Fruit fly (Drosophila melanogaster): ENCODE results near the gene CG34293.

The CG34293 gene

dm6 chr3R:27130551-27131161, 34.7 kb downstream of the CG34293 start:
- TF ChIP-seq CG8478 (optimal IDR thresholded peaks at IDR 0.05) (no peak), CTCF (optimal IDR thresholded peaks at IDR 0.05) (no peak)

DNA sequence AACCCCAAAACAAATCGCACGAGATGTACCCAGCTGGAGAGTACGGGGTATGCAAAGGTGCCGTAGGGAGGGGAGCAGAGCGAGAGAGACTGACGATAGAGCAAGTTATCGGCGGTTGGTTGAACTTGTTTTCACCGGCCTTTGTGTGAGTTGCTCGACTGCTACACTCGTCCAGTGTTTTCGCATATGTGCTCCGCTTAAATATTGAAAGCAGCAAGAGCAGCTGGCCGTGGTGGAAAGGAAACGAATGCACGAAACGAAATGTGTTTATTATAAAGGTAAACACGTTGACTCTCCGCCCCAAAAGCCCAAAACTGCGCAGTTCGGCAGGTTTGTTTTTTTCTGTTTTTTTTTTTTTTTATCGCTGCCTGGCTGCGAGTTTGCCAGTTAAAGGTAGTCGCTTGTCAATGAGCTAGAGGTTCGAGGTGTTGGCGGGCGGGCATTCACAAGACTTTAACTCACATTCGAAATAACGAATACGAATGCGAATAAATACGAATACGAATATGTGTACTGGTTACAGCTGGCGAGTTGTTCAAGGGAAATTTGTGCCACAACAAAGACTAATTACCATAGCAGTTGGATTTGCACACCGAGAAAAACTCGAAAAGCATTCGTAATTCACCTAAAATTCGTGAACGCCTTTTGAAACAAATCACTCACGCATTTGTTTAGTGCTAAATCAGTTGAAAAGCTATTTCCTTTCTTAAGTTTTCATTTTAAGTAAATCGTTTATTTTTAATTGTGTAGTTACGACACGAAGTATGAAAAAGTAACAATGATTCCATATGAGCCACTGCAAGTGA, 35.6 kb downstream of the CG34293 start:
- TF ChIP-seq CTCF (optimal IDR thresholded peaks at IDR 0.05) (no peak), CG8478 (optimal IDR thresholded peaks at IDR 0.05) (no peak)

- TF ChIP-seq CG8478 (optimal IDR thresholded peaks at IDR 0.05): no peak
- TF ChIP-seq CTCF (optimal IDR thresholded peaks at IDR 0.05): no peak
These were observed 36.7 kb downstream of the CG34293 start for dm6 chr3R:27128723-27129122.

dm6 chr3R:27124588-27124987, 40.8 kb downstream of the CG34293 start, which contains the start of gene CG6059:
Gene CG6059 (minus strand): TSS chr3R:27124688.
- TF ChIP-seq CTCF (optimal IDR thresholded peaks at IDR 0.05): no peak
- no peak for TF ChIP-seq CG8478 (optimal IDR thresholded peaks at IDR 0.05)

DNA sequence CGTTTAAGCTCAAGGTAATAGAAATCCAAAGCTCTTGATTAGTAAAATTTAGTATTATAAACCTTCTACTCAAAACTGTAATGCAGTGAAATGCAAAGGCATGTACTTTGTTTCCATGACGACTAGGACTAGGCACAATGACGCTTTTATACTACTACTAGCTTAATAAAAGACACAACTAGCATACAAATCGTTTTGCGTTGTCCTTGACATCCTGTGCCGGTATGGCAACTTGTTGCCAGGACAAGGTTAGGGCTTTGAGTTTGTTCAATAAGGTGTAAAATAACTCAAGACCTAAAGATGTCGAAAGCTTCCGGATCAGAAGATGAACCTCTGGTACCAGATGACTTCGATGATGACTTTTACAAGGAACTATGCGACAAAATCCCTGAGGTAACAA, 47.0 kb downstream of the CG34293 start, which contains the start of gene CG5882:
Gene CG5882, plus strand, starts transcription at position 301 of the 400 bp plus-strand sequence.
- TF ChIP-seq CTCF (optimal IDR thresholded peaks at IDR 0.05): no peak
- no peak for TF ChIP-seq CG8478 (optimal IDR thresholded peaks at IDR 0.05)

- TF ChIP-seq CG8478 (optimal IDR thresholded peaks at IDR 0.05) (no peak), CTCF (optimal IDR thresholded peaks at IDR 0.05) (peak in 1 of 2 experiments; percentile 0)
These were observed 48.8 kb downstream of the CG34293 start, which contains the start of the genes CG6066 and CG5880 for dm6 chr3R:27116465-27117092. Gene CG6066 (minus strand): TSS chr3R:27116707. Gene CG5880 (plus strand): TSS chr3R:27116745.

Measured in S2 (cell line).